Worm (Caenorhabditis elegans) whole organism, midembryonic: Measurements from ENCODE around the gene glt-6.

Experiments used
- T22C8.4 ChIP-seq: fragments of 200-800 bp; sonication (Bioruptor generic); IDR thresholded peaks from 2 replicates; pipeline ENCODE4 v1.3.6; 2022; ENCODE audit warnings: missing genetic modification characterization, missing compliant biosample characterization
- cog-1 ChIP-seq: sonication (generic microtip); optimal IDR thresholded peaks from 2 replicates; lab custom pipeline; 2016; ENCODE audit warnings: missing genetic modification characterization, missing compliant biosample characterization
- flt-1 ChIP-seq: fragments of 200-800 bp; sonication (Bioruptor generic); IDR thresholded peaks from 2 replicates; pipeline ENCODE4 v1.3.6; 2022; ENCODE audit warnings: missing genetic modification characterization, missing compliant biosample characterization
- klf-2 ChIP-seq: fragments of 200-800 bp; sonication (Bioruptor generic); conservative IDR thresholded peaks from 2 replicates; pipeline ENCODE4 v1.3.6; 2022; ENCODE audit warnings: missing genetic modification reagents, missing genetic modification characterization, missing compliant biosample characterization
- med-1 ChIP-seq: sonication (generic microtip); optimal IDR thresholded peaks from 2 replicates; lab custom pipeline; 2017; ENCODE audit warnings: missing genetic modification characterization, mild to moderate bottlenecking, missing compliant biosample characterization, antibody characterized with exemption, missing genetic modification reagents; ENCODE audit not compliant: insufficient read depth
- ref-1 ChIP-seq: fragments of 200-800 bp; sonication (Bioruptor generic); conservative IDR thresholded peaks from 2 replicates; pipeline ENCODE4 v1.3.6; 2022; ENCODE audit warnings: missing genetic modification reagents, missing genetic modification characterization, missing compliant biosample characterization
- tab-1 ChIP-seq: fragments of 200-800 bp; sonication (Bioruptor generic); IDR thresholded peaks from 2 replicates; pipeline ENCODE4 v1.3.6; 2022; ENCODE audit warnings: missing genetic modification characterization, missing compliant biosample characterization
- ztf-23 ChIP-seq: fragments of 200-800 bp; sonication (Bioruptor generic); IDR thresholded peaks from 2 replicates; pipeline ENCODE4 v1.3.6; 2022; ENCODE audit warnings: missing genetic modification reagents, missing genetic modification characterization, missing compliant biosample characterization
- ztf-29 ChIP-seq: fragments of 200-800 bp; sonication (Bioruptor generic); IDR thresholded peaks from 2 replicates; pipeline ENCODE4 v1.3.6; 2022; ENCODE audit warnings: missing genetic modification reagents, missing genetic modification characterization, missing compliant biosample characterization

glt-6 gene

DNA sequence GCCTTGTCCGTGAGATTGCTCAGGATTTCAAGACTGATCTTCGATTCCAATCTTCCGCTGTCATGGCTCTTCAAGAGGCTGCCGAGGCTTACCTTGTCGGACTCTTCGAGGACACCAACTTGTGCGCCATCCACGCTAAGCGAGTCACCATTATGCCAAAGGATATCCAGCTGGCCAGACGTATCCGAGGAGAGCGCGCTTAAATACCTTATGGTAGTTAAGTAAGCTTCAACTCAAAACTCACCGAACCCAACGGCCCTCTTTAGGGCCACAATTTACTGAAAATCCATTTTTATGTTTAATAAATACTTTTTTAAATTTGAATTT lies 15.0 kb upstream of the glt-6 start:
- TF ChIP-seq flt-1 (GFP tag; lab: Robert Waterston, UW): peak; percentile 65
- TF ChIP-seq ztf-29 (GFP tag; lab: Robert Waterston, UW): no peak

DNA sequence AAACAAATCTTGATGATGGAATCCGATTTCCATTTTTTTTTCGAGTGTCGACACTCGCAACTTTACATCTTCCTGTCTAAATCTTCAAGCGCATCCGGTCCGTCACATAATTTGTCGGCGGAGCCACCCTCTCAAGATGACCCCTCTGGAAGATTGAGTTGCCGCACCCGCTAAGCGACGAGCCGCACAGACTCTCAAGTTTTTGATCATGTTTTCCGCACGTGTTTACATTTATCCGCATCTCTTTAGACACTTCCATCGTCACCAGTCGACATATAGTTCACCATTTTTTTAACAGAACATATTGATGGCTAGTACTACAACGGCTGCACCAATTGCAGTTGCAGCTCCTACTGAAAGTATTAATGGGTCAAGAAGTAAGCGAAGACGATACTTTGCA lies 12.0 kb upstream of the glt-6 start, which contains the start of gene F55G1.1:
Gene F55G1.1 (plus strand): TSS at position 301 of the 400 bp plus-strand sequence.
- TF ChIP-seq tab-1 (GFP tag; lab: Robert Waterston, UW) (no peak), ztf-29 (GFP tag; lab: Robert Waterston, UW) (no peak), ztf-23 (no peak), T22C8.4 (GFP tag; lab: Robert Waterston, UW) (no peak)

DNA sequence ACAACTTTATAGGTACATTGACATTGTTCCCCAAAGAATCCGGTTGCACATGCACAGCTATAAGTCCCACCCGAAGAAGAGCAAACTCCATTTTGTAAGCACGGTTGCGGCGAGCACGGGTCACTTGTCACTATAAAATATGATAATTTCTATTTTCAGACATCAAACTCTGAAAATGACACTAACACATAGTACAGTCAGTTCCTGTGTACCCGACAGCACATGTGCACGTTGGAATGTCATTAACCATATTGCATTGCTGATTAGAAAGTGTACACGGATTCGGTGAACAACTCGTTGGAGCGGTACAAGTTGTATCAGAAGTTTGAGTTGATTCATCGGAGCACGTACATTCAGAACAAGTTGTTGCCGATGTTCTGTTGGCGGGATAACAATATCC lies 6.2 kb upstream of the glt-6 start:
- TF ChIP-seq ztf-23 (no peak), klf-2 (GFP tag; lab: Robert Waterston, UW) (no peak), flt-1 (GFP tag; lab: Robert Waterston, UW) (no peak), T22C8.4 (GFP tag; lab: Robert Waterston, UW) (no peak), ztf-29 (GFP tag; lab: Robert Waterston, UW) (no peak), tab-1 (GFP tag; lab: Robert Waterston, UW) (no peak), cog-1 (tag; lab: Kevin White, UChicago) (no peak), med-1 (no peak), ref-1 (no peak)

DNA sequence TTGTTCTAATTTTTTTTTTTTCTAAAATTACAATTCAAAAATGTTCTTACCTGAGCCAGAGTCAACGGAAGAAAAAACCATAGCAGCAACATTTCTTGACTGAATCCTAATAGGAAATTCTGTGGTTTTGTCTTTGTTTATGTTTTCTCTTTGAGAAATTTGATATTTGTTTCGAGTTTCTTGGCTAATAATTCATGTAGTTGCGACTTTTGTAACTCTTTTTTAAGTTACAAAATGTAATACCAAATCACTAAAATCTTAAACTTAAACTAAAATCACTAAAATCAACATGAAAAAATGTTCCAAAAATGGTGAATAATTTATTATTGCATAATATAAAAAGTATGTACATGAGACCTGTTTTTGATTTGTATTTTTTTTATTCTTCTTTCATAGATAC lies 5.7 kb upstream of the glt-6 start, which contains the start of gene egas-4:
Gene egas-4 (minus strand): TSS at position 101 of the 400 bp plus-strand sequence.
- TF ChIP-seq med-1 (no peak), ref-1 (no peak), cog-1 (tag; lab: Kevin White, UChicago) (no peak), ztf-23 (no peak), klf-2 (GFP tag; lab: Robert Waterston, UW) (no peak), ztf-29 (GFP tag; lab: Robert Waterston, UW) (no peak), flt-1 (GFP tag; lab: Robert Waterston, UW) (no peak), tab-1 (GFP tag; lab: Robert Waterston, UW) (no peak), T22C8.4 (GFP tag; lab: Robert Waterston, UW) (no peak)

DNA sequence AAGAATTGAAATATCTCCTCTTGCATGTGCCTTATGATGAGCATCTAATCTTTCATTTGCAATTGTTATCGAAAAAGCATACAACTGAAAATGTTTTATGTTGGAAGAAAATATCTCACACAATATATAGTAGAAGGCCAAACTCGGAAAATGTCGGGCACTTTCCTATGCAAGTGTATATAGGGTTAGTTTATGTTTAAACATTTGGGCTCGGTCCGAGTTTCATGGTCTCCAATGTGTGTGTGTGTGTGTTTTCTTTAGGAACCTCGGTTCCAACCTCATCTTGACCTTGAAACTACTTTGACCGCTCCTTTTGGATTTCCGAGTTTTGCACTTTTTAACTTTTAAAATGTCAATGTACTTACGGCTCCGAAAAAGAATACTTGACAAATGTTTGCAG lies 4.1 kb upstream of the glt-6 start:
- TF ChIP-seq klf-2 (GFP tag; lab: Robert Waterston, UW) (no peak), cog-1 (tag; lab: Kevin White, UChicago) (no peak), T22C8.4 (GFP tag; lab: Robert Waterston, UW) (no peak), flt-1 (GFP tag; lab: Robert Waterston, UW) (no peak), ref-1 (no peak), med-1 (no peak), ztf-23 (no peak), ztf-29 (GFP tag; lab: Robert Waterston, UW) (no peak), tab-1 (GFP tag; lab: Robert Waterston, UW) (no peak)

DNA sequence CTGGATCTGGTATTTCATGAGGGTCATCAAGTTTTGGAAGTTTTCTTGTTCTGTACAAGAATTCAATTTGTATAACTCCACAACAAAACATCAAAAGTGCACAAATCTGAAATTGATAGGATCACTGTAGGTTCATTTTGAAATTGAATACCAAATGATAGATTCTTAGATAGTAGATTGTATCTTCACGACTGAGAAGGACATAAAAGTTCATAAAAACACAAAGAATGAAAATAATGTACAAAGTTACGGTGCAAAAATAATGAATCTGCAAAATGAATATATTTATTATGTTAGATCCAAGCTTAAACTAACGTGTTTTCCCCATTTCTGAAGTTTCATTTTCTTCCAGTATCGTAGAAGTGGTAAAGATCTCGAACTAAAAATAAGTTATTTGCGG lies 2.5 kb upstream of the glt-6 start:
- TF ChIP-seq ref-1: no peak
- TF ChIP-seq med-1: no peak
- no peak for TF ChIP-seq ztf-23
- no peak for TF ChIP-seq flt-1 (GFP tag; lab: Robert Waterston, UW)
- no peak for TF ChIP-seq cog-1 (tag; lab: Kevin White, UChicago)
- TF ChIP-seq ztf-29 (GFP tag; lab: Robert Waterston, UW): no peak

DNA sequence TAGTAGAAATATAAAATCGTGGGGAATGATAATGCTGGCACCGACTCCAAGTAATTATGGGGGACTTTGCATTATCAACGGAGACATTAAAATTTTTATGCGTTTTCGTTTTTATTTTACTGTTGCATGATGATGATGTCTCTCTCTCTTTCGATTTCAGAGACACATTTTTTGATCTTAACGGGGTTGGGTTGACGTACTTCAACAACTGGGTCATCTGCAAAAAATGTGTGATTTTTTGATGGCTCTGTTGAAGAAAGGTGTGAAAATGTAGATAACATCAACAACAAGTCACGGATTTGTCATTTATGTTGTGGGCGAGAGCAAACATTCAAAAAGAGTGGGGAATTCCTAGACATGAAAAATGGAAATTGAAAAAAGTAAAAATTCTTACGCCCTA lies 2.1 kb upstream of the glt-6 start, which contains the start of gene F55G1.15:
Gene F55G1.15 (minus strand): TSS at position 101 of the 400 bp plus-strand sequence.
- TF ChIP-seq med-1: no peak
- no peak for TF ChIP-seq ztf-29 (GFP tag; lab: Robert Waterston, UW)
- no peak for TF ChIP-seq tab-1 (GFP tag; lab: Robert Waterston, UW)
- no peak for TF ChIP-seq ref-1
- no peak for TF ChIP-seq klf-2 (GFP tag; lab: Robert Waterston, UW)
- TF ChIP-seq ztf-23: no peak
- TF ChIP-seq flt-1 (GFP tag; lab: Robert Waterston, UW): no peak
- TF ChIP-seq T22C8.4 (GFP tag; lab: Robert Waterston, UW): no peak
- TF ChIP-seq cog-1 (tag; lab: Kevin White, UChicago): no peak

DNA sequence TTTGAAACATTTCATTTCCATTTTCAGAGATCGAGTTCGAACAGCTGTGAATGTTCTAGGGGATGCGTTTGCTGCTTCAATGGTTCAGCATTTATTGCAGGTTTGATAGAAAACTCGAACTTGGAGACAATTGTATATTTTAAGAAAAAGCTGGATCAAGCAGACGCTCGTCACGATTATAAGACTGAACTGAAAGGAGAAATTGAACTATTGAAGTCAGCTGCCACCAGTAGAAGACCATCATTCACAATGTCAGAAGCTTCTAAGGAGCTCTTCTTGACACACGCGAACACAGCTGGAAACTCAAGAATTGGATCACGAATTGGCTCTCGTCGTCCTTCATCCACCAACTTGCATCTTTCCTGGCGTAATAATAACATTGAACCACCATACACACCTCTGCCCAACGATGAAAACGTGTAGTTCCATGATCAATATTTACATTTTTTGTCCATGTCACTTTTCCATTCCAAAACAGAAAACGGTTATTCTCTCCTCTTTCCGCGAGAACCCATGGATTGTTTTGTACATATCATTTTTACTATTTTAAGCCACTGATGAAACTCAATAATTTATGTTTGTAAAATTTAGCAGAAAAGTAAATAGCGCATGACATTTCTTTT lies 2.6 kb downstream of the glt-6 start:
- TF ChIP-seq ztf-29 (GFP tag; lab: Robert Waterston, UW) (no peak), T22C8.4 (GFP tag; lab: Robert Waterston, UW) (no peak), ztf-23 (no peak), med-1 (no peak), klf-2 (GFP tag; lab: Robert Waterston, UW) (no peak), cog-1 (tag; lab: Kevin White, UChicago) (no peak), ref-1 (no peak), tab-1 (GFP tag; lab: Robert Waterston, UW) (no peak), flt-1 (GFP tag; lab: Robert Waterston, UW) (no peak)

DNA sequence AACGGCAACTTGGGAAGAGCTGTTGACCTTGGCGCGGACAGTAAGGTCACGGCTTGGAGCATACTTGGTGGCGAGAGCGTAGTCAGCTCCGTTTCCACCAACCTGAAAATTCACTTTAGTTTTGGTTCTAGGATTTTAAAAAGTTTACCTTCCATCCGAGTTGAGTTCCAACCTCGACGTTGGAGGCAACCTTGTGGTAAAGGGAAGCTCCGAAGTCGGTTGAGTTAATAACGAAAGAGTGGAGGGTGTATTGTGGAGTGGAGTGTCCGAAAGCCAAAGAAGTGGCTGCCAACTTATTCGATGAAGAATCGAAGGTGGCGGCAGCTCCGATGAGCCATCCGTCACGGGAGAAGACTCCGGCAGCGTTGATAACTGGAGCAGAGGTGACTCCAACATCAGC lies 3.3 kb downstream of the glt-6 start:
- TF ChIP-seq ref-1: no peak

DNA sequence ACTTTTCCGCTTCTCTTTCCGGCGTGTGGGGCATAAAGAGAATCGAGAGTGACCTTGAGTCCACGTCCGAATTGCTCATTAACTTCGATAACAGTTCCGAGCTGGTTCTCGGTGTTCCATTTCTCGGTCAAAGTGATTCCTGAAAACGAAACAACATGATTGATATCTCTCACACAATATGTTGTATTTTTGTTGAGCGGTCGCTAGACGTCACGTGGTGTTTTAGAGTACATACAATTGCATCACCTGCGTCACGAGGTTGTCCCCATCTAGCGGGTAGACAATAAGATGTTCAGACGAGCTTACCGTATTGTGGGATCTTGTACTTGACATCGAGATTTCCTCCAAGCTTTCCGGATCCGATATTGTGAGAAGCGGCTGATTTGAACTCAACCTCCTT lies 3.9 kb downstream of the glt-6 start:
- no peak for TF ChIP-seq ztf-29 (GFP tag; lab: Robert Waterston, UW)

DNA sequence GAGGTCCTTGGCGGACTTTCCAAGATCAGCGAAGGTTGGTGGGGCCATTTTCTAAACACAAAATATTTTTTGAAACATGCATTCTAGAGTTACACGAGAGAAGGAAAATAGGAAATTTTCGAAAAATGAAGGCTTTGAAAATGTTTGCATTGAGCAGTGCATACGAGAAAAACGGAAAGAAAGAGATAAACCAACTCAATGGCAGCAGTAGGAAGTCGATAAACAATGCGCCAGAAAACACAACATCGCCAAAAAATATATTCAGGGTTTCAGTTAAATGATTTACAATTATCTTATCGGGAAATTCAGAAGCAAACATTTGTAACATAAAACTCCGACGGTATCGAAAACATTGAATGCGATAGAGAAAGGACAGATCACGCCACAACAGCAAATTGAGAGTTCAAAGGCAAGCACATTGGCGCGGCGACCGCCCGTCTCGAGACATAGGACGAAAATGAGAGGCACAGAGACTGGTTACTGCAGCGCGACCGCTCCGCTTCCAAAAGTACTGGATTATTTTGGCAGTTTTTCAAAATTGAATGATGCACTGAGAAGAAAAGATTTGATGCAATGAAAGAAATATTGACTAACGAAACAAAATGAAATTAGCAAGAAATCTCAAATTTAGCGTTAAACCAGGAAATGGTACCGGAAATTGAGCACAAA lies 4.6 kb downstream of the glt-6 start, which contains the start of the genes vdac-1 and R05G6.5:
Gene vdac-1 (minus strand): TSS at position 51 of the 669 bp plus-strand sequence.
Gene R05G6.5 (plus strand): TSS at position 527 of the 669 bp plus-strand sequence.
- no peak for TF ChIP-seq cog-1 (tag; lab: Kevin White, UChicago)
- TF ChIP-seq flt-1 (GFP tag; lab: Robert Waterston, UW): 0 out of 2 replicates have a peak, but pooled peaks have one; percentile 54
